Worm (Caenorhabditis elegans): ENCODE measurements around the gene F21C10.6.
A peak's percentile ranks its signal among the peaks of the same experiment; 100 is the strongest.

F21C10.6 gene

ce11 chrV:9137618-9138017, 13.3 kb downstream of the F21C10.6 start, which contains the start of gene pitr-2:
Gene pitr-2 (minus strand): TSS chrV:9137718.
- no peak for TF ChIP-seq madf-3 (GFP tag; IDR thresholded peaks at IDR 0.05)
- TF ChIP-seq Y53G8AR.9 (GFP tag; conservative IDR thresholded peaks at IDR 0.05): no peak
- TF ChIP-seq sea-2 (GFP tag; IDR thresholded peaks at IDR 0.05): no peak
- TF ChIP-seq ceh-79 (tag; optimal IDR thresholded peaks at IDR 0.05): no peak
- no peak for TF ChIP-seq Y56A3A.18 (GFP tag; IDR thresholded peaks at IDR 0.05)
- TF ChIP-seq ceh-91 (GFP tag; IDR thresholded peaks at IDR 0.05): no peak
- no peak for TF ChIP-seq lsl-1 (GFP tag; optimal IDR thresholded peaks at IDR 0.05)
- TF ChIP-seq Y67H2A.10 (GFP tag; conservative IDR thresholded peaks at IDR 0.05): no peak
- TF ChIP-seq ceh-58 (GFP tag; IDR thresholded peaks at IDR 0.05): no peak
- no peak for TF ChIP-seq snpc-3.4 (tag; optimal IDR thresholded peaks at IDR 0.05)
- TF ChIP-seq egl-44 (GFP tag; IDR thresholded peaks at IDR 0.05): no peak
- TF ChIP-seq egrh-3 (GFP tag; IDR thresholded peaks at IDR 0.05): no peak
- no peak for TF ChIP-seq lin-40 (tag; optimal IDR thresholded peaks at IDR 0.05)
- no peak for TF ChIP-seq F33H1.4 (GFP tag; IDR thresholded peaks at IDR 0.05)
- no peak for TF ChIP-seq F57A8.1 (GFP tag; optimal IDR thresholded peaks at IDR 0.05)

- TF ChIP-seq aptf-2 (GFP tag; conservative IDR thresholded peaks at IDR 0.05) (no peak), rcor-1 (GFP tag; IDR thresholded peaks at IDR 0.05) (no peak)
Measured at ce11 chrV:9141297-9141696, 17.0 kb downstream of the F21C10.6 start, which contains the start of gene pitr-3. Gene pitr-3 (minus strand): TSS chrV:9141397.

DNA sequence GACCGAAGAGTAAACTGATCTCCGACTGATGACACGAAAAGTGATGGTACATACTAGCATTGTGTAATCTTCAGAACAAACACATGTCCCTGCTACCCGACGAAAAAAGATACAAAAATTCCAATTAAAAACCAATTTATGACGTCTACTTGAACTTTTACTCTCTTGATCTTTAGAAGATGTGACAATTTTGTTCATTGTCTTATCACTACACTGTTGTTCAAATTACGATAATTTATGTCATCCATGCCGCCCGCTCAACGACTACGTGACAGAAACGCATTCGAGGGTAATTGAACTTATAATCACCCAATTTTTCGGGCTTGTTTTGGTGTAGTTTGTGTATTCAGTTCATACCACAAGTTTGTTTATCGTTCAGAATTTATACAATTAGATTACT, 19.6 kb downstream of the F21C10.6 start:
- no peak for TF ChIP-seq cebp-1 (GFP tag; IDR thresholded peaks at IDR 0.05)
- TF ChIP-seq cebp-1 (tag; optimal IDR thresholded peaks at IDR 0.05): no peak
- no peak for TF ChIP-seq tbp1 (GFP tag; optimal IDR thresholded peaks at IDR 0.05)
- no peak for TF ChIP-seq ceh-91 (GFP tag; IDR thresholded peaks at IDR 0.05)
- no peak for TF ChIP-seq Y95B8A.8 (GFP tag; IDR thresholded peaks at IDR 0.05)
- no peak for TF ChIP-seq F39B2.1 (GFP tag; IDR thresholded peaks at IDR 0.05)
- TF ChIP-seq K12H6.12 (tag; optimal IDR thresholded peaks at IDR 0.05): no peak
- TF ChIP-seq lin-40 (tag; optimal IDR thresholded peaks at IDR 0.05): no peak
- no peak for TF ChIP-seq ztf-6 (GFP tag; IDR thresholded peaks at IDR 0.05)
- TF ChIP-seq mes-4 (tag; optimal IDR thresholded peaks at IDR 0.05): no peak
- no peak for TF ChIP-seq sptf-2 (GFP tag; optimal IDR thresholded peaks at IDR 0.05)
- no peak for TF ChIP-seq dox-1 (GFP tag; IDR thresholded peaks at IDR 0.05)
- no peak for TF ChIP-seq rec-8 (tag; optimal IDR thresholded peaks at IDR 0.05)
- no peak for TF ChIP-seq egrh-3 (GFP tag; IDR thresholded peaks at IDR 0.05)
- no peak for TF ChIP-seq madf-6 (GFP tag; IDR thresholded peaks at IDR 0.05)
- TF ChIP-seq ekl-4 (GFP tag; IDR thresholded peaks at IDR 0.05): no peak
- TF ChIP-seq B0261.1 (tag; optimal IDR thresholded peaks at IDR 0.05): no peak
- no peak for TF ChIP-seq lsy-27 (tag; optimal IDR thresholded peaks at IDR 0.05; ENCODE audit: borderline replicate concordance, insufficient read depth)

DNA sequence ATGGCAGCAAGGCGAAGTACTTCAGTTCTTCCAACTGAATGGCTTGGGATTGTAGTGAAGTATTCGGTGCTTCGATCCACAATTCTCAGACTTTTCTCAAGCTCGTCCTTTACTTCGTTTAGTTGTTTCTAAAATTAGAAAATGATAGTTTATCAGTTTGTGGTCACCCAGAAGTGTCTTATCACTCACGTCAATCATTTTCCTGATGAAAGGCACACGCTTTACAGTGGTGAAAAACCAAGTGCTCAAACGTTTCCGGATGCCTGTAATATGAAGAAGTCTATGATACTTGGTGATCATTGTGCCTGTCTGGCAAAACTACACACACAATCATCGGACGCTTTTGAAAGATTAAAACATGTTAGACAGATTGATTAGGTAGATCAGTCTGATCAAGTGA, 21.9 kb downstream of the F21C10.6 start:
- TF ChIP-seq nhr-80 (tag; optimal IDR thresholded peaks at IDR 0.05) (peak; percentile 70), ceh-40 (GFP tag; IDR thresholded peaks at IDR 0.05) (no peak)
